Fruit fly (Drosophila melanogaster) whole organism, wandering third instar larva: ENCODE measurements around the gene Lipt2.

Experiments used
- Abd-B ChIP-seq: fragments of >200 bp; optimal IDR thresholded peaks from 2 replicates; lab custom pipeline; 2017; ENCODE audit warnings: missing biosample characterization, missing genetic modification characterization
- CG32264 ChIP-seq: fragments of 200-800 bp; sonication (Bioruptor generic); optimal IDR thresholded peaks from 2 replicates; lab custom pipeline; 2016; ENCODE audit warnings: missing biosample characterization, missing genetic modification characterization
- CG9705 ChIP-seq: fragments of 200-800 bp; sonication (Bioruptor generic); optimal IDR thresholded peaks from 2 replicates; lab custom pipeline; 2018; ENCODE audit warnings: missing biosample characterization, mild to moderate bottlenecking, missing genetic modification characterization
- CrebA ChIP-seq: fragments of 200-800 bp; sonication (Bioruptor generic); optimal IDR thresholded peaks from 2 replicates; lab custom pipeline; 2016; ENCODE audit warnings: missing biosample characterization, mild to moderate bottlenecking, missing genetic modification characterization, borderline replicate concordance
- Dfd ChIP-seq: fragments of >200 bp; optimal IDR thresholded peaks from 2 replicates; lab custom pipeline; 2017; ENCODE audit warnings: missing biosample characterization, missing genetic modification characterization
- Dif ChIP-seq: fragments of 200-275, 200-300 bp; sonication (Bioruptor generic); optimal IDR thresholded peaks from 2 replicates; lab custom pipeline; 2018; ENCODE audit warnings: missing biosample characterization, missing genetic modification characterization; ENCODE audit not compliant: partially characterized antibody
- GATAd ChIP-seq: sonication (Bioruptor generic); optimal IDR thresholded peaks from 2 replicates; lab custom pipeline; 2016; ENCODE audit warnings: missing biosample characterization, missing genetic modification characterization
- HLH106 ChIP-seq: fragments of 200-800 bp; optimal IDR thresholded peaks from 3 replicates; lab custom pipeline; 2019; ENCODE audit warnings: missing biosample characterization, mild to moderate bottlenecking, missing genetic modification characterization, moderate library complexity
- Hnf4 ChIP-seq: fragments of 200-800 bp; sonication (Bioruptor generic); optimal IDR thresholded peaks from 2 replicates; lab custom pipeline; 2016; ENCODE audit warnings: missing biosample characterization, mild to moderate bottlenecking, missing genetic modification characterization
- Hr78 ChIP-seq: fragments of >200 bp; optimal IDR thresholded peaks from 2 replicates; lab custom pipeline; 2017; ENCODE audit warnings: missing biosample characterization, missing genetic modification characterization
- Hr83 ChIP-seq: fragments of 200-300 bp; sonication (Bioruptor generic); optimal IDR thresholded peaks from 2 replicates; lab custom pipeline; 2016; ENCODE audit warnings: missing biosample characterization, mild to moderate bottlenecking, missing genetic modification characterization, moderate library complexity; ENCODE audit not compliant: poor library complexity, severe bottlenecking
- Jra ChIP-seq: sonication (Bioruptor generic); optimal IDR thresholded peaks from 2 replicates; lab custom pipeline; 2016; ENCODE audit warnings: missing biosample characterization, missing genetic modification characterization
- Myc ChIP-seq: fragments of >200 bp; optimal IDR thresholded peaks from 2 replicates; lab custom pipeline; 2017
- N ChIP-seq: fragments of >200 bp; optimal IDR thresholded peaks from 2 replicates; lab custom pipeline; 2018; ENCODE audit warnings: missing biosample characterization, missing external identifiers, missing genetic modification characterization
- OdsH ChIP-seq: fragments of 200-800 bp; sonication (Bioruptor generic); optimal IDR thresholded peaks from 2 replicates; lab custom pipeline; 2016; ENCODE audit warnings: missing biosample characterization, mild to moderate bottlenecking, missing genetic modification characterization
- Rel ChIP-seq, 2 experiments: fragments of 200-800 bp; sonication (Bioruptor generic) in 1 of 2; optimal IDR thresholded peaks; 2 replicates in 1 of 2; 3 replicates in 1 of 2; lab custom pipeline; 2016 to 2019; ENCODE audit warnings: mild to moderate bottlenecking in 2 of 2, missing biosample characterization in 2 of 2, missing genetic modification characterization in 2 of 2, moderate library complexity in 1 of 2
- Sp1 ChIP-seq: fragments of 200-800 bp; sonication (Bioruptor generic); optimal IDR thresholded peaks from 3 replicates; lab custom pipeline; 2019; ENCODE audit warnings: missing biosample characterization, mild to moderate bottlenecking, missing genetic modification characterization, moderate library complexity
- Vsx2 ChIP-seq: fragments of 200-300, 225-300 bp; sonication (Bioruptor generic); optimal IDR thresholded peaks from 2 replicates; lab custom pipeline; 2018; ENCODE audit warnings: missing biosample characterization, missing genetic modification characterization; ENCODE audit not compliant: partially characterized antibody
- br ChIP-seq: fragments of 200-800 bp; sonication (Bioruptor generic); optimal IDR thresholded peaks from 2 replicates; lab custom pipeline; 2016; ENCODE audit warnings: missing biosample characterization, missing genetic modification characterization
- brk ChIP-seq: fragments of 200-800 bp; sonication (Bioruptor generic); optimal IDR thresholded peaks from 2 replicates; lab custom pipeline; 2016; ENCODE audit warnings: missing biosample characterization, mild to moderate bottlenecking, missing genetic modification characterization
- dl ChIP-seq, 2 experiments: fragments of 175-275, 200-275 bp in 1 of 2; fragments of 200-275 bp in 1 of 2; sonication (Bioruptor generic); optimal IDR thresholded peaks; lab custom pipeline; 2018; ENCODE audit warnings: mild to moderate bottlenecking in 2 of 2, missing biosample characterization in 2 of 2, missing genetic modification characterization in 2 of 2, moderate library complexity in 2 of 2; ENCODE audit not compliant: partially characterized antibody in 2 of 2, insufficient read depth in 1 of 2
- dmrt93B ChIP-seq: fragments of 200-800 bp; sonication (Bioruptor generic); optimal IDR thresholded peaks from 2 replicates; lab custom pipeline; 2018; ENCODE audit warnings: missing biosample characterization, mild to moderate bottlenecking, missing genetic modification characterization
- dsf ChIP-seq: sonication (Bioruptor generic); optimal IDR thresholded peaks from 2 replicates; lab custom pipeline; 2016; ENCODE audit warnings: missing biosample characterization, missing genetic modification characterization, borderline replicate concordance
- ey ChIP-seq: fragments of 200-800 bp; sonication (Bioruptor generic); optimal IDR thresholded peaks from 2 replicates; lab custom pipeline; 2016; ENCODE audit warnings: missing biosample characterization, missing genetic modification characterization
- foxo ChIP-seq, 2 experiments: fragments of 200-800 bp; sonication (Bioruptor generic); optimal IDR thresholded peaks; 2 replicates in 1 of 2; 3 replicates in 1 of 2; lab custom pipeline; 2016 to 2017; ENCODE audit warnings: missing biosample characterization in 2 of 2, missing genetic modification characterization in 2 of 2
- fru ChIP-seq: fragments of 200-800 bp; sonication (Bioruptor generic); optimal IDR thresholded peaks from 3 replicates; lab custom pipeline; 2016; ENCODE audit warnings: missing biosample characterization, mild to moderate bottlenecking, missing genetic modification characterization
- h ChIP-seq: fragments of 200-800 bp; sonication (Bioruptor generic); optimal IDR thresholded peaks from 3 replicates; lab custom pipeline; 2016; ENCODE audit warnings: missing biosample characterization, mild to moderate bottlenecking, missing genetic modification characterization
- jim ChIP-seq: fragments of 175-275, 200-325 bp; sonication (Bioruptor generic); optimal IDR thresholded peaks from 2 replicates; lab custom pipeline; 2016; ENCODE audit warnings: missing biosample characterization, mild to moderate bottlenecking, missing genetic modification characterization
- lola ChIP-seq: fragments of >200 bp; optimal IDR thresholded peaks from 2 replicates; lab custom pipeline; 2017; ENCODE audit warnings: missing biosample characterization, missing genetic modification characterization
- pan ChIP-seq: fragments of >200 bp; optimal IDR thresholded peaks from 2 replicates; lab custom pipeline; 2017
- psq ChIP-seq: fragments of 200-800 bp; sonication (Bioruptor generic); optimal IDR thresholded peaks from 3 replicates; lab custom pipeline; 2017; ENCODE audit warnings: missing biosample characterization, mild to moderate bottlenecking, missing genetic modification characterization, moderate library complexity
- rgr ChIP-seq: fragments of 200-800 bp; sonication (Bioruptor generic); optimal IDR thresholded peaks from 3 replicates; lab custom pipeline; 2016; ENCODE audit warnings: missing biosample characterization, mild to moderate bottlenecking, missing genetic modification characterization
- sage ChIP-seq: fragments of 200-800 bp; sonication (Bioruptor generic); optimal IDR thresholded peaks from 2 replicates; lab custom pipeline; 2016; ENCODE audit warnings: missing biosample characterization, mild to moderate bottlenecking, missing genetic modification characterization
- sv ChIP-seq: fragments of 200-800 bp; sonication (Bioruptor generic); optimal IDR thresholded peaks from 3 replicates; lab custom pipeline; 2016; ENCODE audit warnings: missing biosample characterization, missing genetic modification characterization
- tai ChIP-seq: sonication (Bioruptor generic); optimal IDR thresholded peaks from 2 replicates; lab custom pipeline; 2016; ENCODE audit warnings: missing biosample characterization, missing genetic modification characterization
- usp ChIP-seq: fragments of >200 bp; optimal IDR thresholded peaks from 2 replicates; lab custom pipeline; 2017; ENCODE audit warnings: missing biosample characterization, missing genetic modification characterization
- woc ChIP-seq: sonication (Bioruptor generic); optimal IDR thresholded peaks from 2 replicates; lab custom pipeline; 2016; ENCODE audit warnings: missing biosample characterization, mild to moderate bottlenecking, missing genetic modification characterization

Lipt2 gene

dm6 chr3R:4476004-4476403 lies 38.9 kb upstream of the Lipt2 start:
- TF ChIP-seq fru (GFP tag; lab: Kevin White, UChicago): no peak
- TF ChIP-seq CrebA: no peak
- TF ChIP-seq Dif: no peak
- TF ChIP-seq Vsx2: no peak
- TF ChIP-seq OdsH (GFP tag; lab: Kevin White, UChicago): no peak
- TF ChIP-seq psq: no peak
- no peak for TF ChIP-seq dmrt93B
- no peak for TF ChIP-seq foxo (GFP tag; optimal IDR thresholded peaks at IDR 0.05; lab: Kevin White, UChicago)
- no peak for TF ChIP-seq dsf (GFP tag; lab: Kevin White, UChicago)

- TF ChIP-seq dsf (GFP tag; lab: Kevin White, UChicago) (no peak), Jra (GFP tag; lab: Kevin White, UChicago) (no peak), lola (no peak), Dif (no peak), Abd-B (GFP tag; lab: Kevin White, UChicago) (no peak), OdsH (GFP tag; lab: Kevin White, UChicago) (no peak), dl (GFP tag; optimal IDR thresholded peaks at IDR 0.05; lab: Kevin White, UChicago; ENCODE audit: insufficient read depth in 1 of 2, partially characterized antibody in 2 of 2) (no peak)
These were observed 38.2 kb upstream of the Lipt2 start for dm6 chr3R:4475378-4475777.

dm6 chr3R:4472694-4472975 lies 35.5 kb upstream of the Lipt2 start:
- TF ChIP-seq psq (no peak), Rel (GFP tag; optimal IDR thresholded peaks at IDR 0.05; lab: Kevin White, UChicago) (no peak), Rel (tag; optimal IDR thresholded peaks at IDR 0.05; lab: Kevin White, UChicago) (peak; percentile 73)

DNA sequence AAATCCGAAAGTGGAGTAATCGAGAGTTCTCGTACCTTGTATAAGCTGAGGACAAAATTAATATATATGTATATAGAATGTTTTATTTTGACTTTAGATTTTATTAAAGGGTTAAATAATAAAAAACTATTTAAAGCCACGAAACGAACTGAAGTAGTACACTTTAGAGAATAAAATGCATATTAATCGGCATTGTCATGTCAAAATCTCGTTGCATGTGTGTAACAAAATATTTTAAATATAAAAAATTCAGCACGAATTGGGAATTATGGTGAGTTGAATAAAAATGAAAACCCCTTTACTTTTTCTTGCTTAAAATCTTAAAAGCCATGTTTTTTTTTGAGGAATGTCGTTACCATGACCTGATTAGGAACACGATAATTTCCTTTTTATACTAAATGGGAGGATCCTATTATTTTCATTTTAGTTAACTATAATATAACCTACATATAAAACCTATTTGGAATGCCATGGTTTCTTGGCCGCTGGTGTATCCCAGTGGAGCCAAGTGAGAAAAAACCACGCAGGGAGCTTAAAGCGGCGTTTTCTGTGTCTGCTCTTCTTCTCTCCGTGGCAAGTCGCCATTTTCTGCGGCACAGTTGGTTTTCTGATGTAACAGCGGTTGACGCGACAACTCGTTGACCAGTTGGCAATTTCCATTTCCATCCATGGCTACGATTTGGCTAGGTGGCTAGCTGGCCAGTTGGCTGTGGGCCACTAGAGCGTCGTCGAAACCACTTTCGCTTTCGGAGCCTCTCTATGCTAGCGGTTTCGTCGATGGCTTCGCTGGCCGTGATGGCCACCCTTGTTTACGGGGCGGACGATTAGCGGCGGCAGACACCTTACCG lies 34.9 kb upstream of the Lipt2 start:
- TF ChIP-seq Myc (lab: Kevin White, UChicago) (no peak), CrebA (no peak), Sp1 (GFP tag; lab: Kevin White, UChicago) (no peak), sv (GFP tag; lab: Kevin White, UChicago) (no peak), fru (GFP tag; lab: Kevin White, UChicago) (no peak), foxo (GFP tag; optimal IDR thresholded peaks at IDR 0.05; lab: Kevin White, UChicago) (no peak), HLH106 (tag; lab: Kevin White, UChicago) (no peak), usp (GFP tag; lab: Kevin White, UChicago) (no peak), N (no peak), woc (GFP tag; lab: Kevin White, UChicago) (no peak)

dm6 chr3R:4471047-4471751 lies 34.1 kb upstream of the Lipt2 start:
- TF ChIP-seq GATAd (GFP tag; lab: Kevin White, UChicago) (no peak), Hr83 (peak; percentile 27), fru (GFP tag; lab: Kevin White, UChicago) (peak; percentile 31), usp (GFP tag; lab: Kevin White, UChicago) (no peak), brk (no peak), Rel (GFP tag; optimal IDR thresholded peaks at IDR 0.05; lab: Kevin White, UChicago) (no peak), Rel (tag; optimal IDR thresholded peaks at IDR 0.05; lab: Kevin White, UChicago) (peak; percentile 85), N (no peak), rgr (GFP tag; lab: Kevin White, UChicago) (no peak), psq (no peak), CG32264 (GFP tag; lab: Kevin White, UChicago) (no peak), br (peak; percentile 38), pan (lab: Kevin White, UChicago) (no peak), ey (GFP tag; lab: Kevin White, UChicago) (no peak), sv (GFP tag; lab: Kevin White, UChicago) (no peak), tai (no peak), sage (GFP tag; lab: Kevin White, UChicago) (no peak), HLH106 (tag; lab: Kevin White, UChicago) (no peak), Abd-B (GFP tag; lab: Kevin White, UChicago) (no peak), OdsH (GFP tag; lab: Kevin White, UChicago) (no peak), Myc (lab: Kevin White, UChicago) (no peak), Dfd (GFP tag; lab: Kevin White, UChicago) (no peak), CG9705 (GFP tag; lab: Kevin White, UChicago) (no peak), dsf (GFP tag; lab: Kevin White, UChicago) (no peak), Sp1 (GFP tag; lab: Kevin White, UChicago) (peak; percentile 8), Dif (no peak), Hr78 (no peak), h (GFP tag; lab: Kevin White, UChicago) (peak; percentile 96), Hnf4 (GFP tag; lab: Kevin White, UChicago) (peak; percentile 30), jim (GFP tag; lab: Kevin White, UChicago) (no peak), lola (no peak), Jra (GFP tag; lab: Kevin White, UChicago) (peak; percentile 61), dl (GFP tag; optimal IDR thresholded peaks at IDR 0.05; lab: Kevin White, UChicago; ENCODE audit: insufficient read depth in 1 of 2, partially characterized antibody in 2 of 2) (peak in 1 of 2 experiments; percentile 47)
